Worm (Caenorhabditis elegans) whole organism, late embryonic: ENCODE data around the gene F47B8.14.

Experiments used
- T23F11.4 ChIP-seq: fragments of 200-800 bp; sonication (Bioruptor generic); optimal IDR thresholded peaks from 2 replicates; lab custom pipeline; 2018; ENCODE audit warnings: mild to moderate bottlenecking, missing genetic modification characterization, missing compliant biosample characterization
- ahr-1 ChIP-seq: sonication (generic microtip); optimal IDR thresholded peaks from 2 replicates; lab custom pipeline; 2016; ENCODE audit warnings: missing genetic modification characterization, missing compliant biosample characterization
- ceh-30 ChIP-seq: fragments of 150-350 bp; optimal IDR thresholded peaks from 2 replicates; lab custom pipeline; 2014; ENCODE audit warnings: missing biosample characterization, missing genetic modification characterization
- ceh-34 ChIP-seq: sonication (generic microtip); optimal IDR thresholded peaks from 2 replicates; lab custom pipeline; 2016; ENCODE audit warnings: mild to moderate bottlenecking, missing genetic modification characterization, missing compliant biosample characterization
- elt-2 ChIP-seq: sonication (generic microtip); optimal IDR thresholded peaks from 2 replicates; lab custom pipeline; 2016; ENCODE audit warnings: missing genetic modification reagents, missing genetic modification characterization, missing compliant biosample characterization
- ets-4 ChIP-seq: sonication (generic microtip); optimal IDR thresholded peaks from 2 replicates; lab custom pipeline; 2016; ENCODE audit warnings: missing genetic modification characterization, missing compliant biosample characterization
- fkh-10 ChIP-seq: fragments of 150-350 bp; optimal IDR thresholded peaks from 2 replicates; lab custom pipeline; 2014; ENCODE audit warnings: missing biosample characterization, missing genetic modification reagents, missing genetic modification characterization
- hlh-8 ChIP-seq: sonication (generic microtip); optimal IDR thresholded peaks from 2 replicates; lab custom pipeline; 2016; ENCODE audit warnings: missing genotype, missing genetic modification characterization, missing compliant biosample characterization
- nhr-11 ChIP-seq: fragments of 150-350 bp; optimal IDR thresholded peaks from 2 replicates; lab custom pipeline; 2014; ENCODE audit warnings: missing biosample characterization, missing genetic modification characterization
- npax-4 ChIP-seq: sonication (generic microtip); optimal IDR thresholded peaks from 2 replicates; lab custom pipeline; 2016; ENCODE audit warnings: missing genetic modification characterization, missing compliant biosample characterization
- pag-3 ChIP-seq: sonication (generic microtip); optimal IDR thresholded peaks from 2 replicates; lab custom pipeline; 2016; ENCODE audit warnings: missing compliant biosample characterization, missing genetic modification characterization, borderline replicate concordance
- pat-9 ChIP-seq: fragments of 200-800 bp; sonication (Bioruptor generic); optimal IDR thresholded peaks from 2 replicates; lab custom pipeline; 2018; ENCODE audit warnings: mild to moderate bottlenecking, missing genetic modification characterization, moderate library complexity, missing compliant biosample characterization
- pha-2 ChIP-seq: sonication (generic microtip); optimal IDR thresholded peaks from 2 replicates; lab custom pipeline; 2017; ENCODE audit warnings: mild to moderate bottlenecking, missing genetic modification characterization, missing compliant biosample characterization

DNA sequence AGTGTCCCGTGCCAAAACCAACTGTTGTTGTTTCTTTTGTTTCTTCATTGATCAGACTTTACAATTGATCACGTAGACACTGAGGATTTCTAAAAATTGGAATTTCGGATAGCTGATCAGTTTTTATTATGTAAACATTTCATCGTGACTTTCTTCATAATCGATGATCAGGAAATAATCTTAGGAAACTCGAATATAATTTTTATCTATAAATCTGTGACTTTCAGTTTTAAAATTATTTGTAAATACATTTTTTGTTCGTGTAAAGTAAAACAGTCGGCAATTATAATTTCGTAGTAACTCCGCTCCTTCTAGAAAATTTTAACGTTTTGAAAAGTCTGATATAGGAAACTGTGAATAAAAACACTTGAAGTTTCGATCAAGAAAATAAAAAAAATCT, 49.6 kb upstream of the F47B8.14 start, which contains the start of gene F40G12.5:
- TF ChIP-seq pag-3 (tag; lab: Kevin White, UChicago) = no peak
- TF ChIP-seq nhr-11 (tag; lab: Kevin White, UChicago) = no peak
- no peak for TF ChIP-seq hlh-8 (tag; lab: Kevin White, UChicago)
- TF ChIP-seq elt-2 (tag; lab: Kevin White, UChicago) = no peak
- no peak for TF ChIP-seq ceh-30 (tag; lab: Kevin White, UChicago)
- no peak for TF ChIP-seq ceh-34 (tag; lab: Kevin White, UChicago)
- TF ChIP-seq pat-9 = no peak
- no peak for TF ChIP-seq ahr-1
- no peak for TF ChIP-seq T23F11.4
- TF ChIP-seq ets-4 (tag; lab: Kevin White, UChicago) = no peak
- no peak for TF ChIP-seq fkh-10 (GFP tag; lab: Kevin White, UChicago)
- no peak for TF ChIP-seq pha-2
- no peak for TF ChIP-seq npax-4 (tag; lab: Kevin White, UChicago)
